Worm (Caenorhabditis elegans): ENCODE measurements around the gene rpc-11.

rpc-11 gene

ce11 chrIV:1409941-1410340, at the start of gene rpc-11:
Gene rpc-11 (minus strand): TSS chrIV:1410041.
- TF ChIP-seq W03F9.2 (tag; optimal IDR thresholded peaks at IDR 0.05) (no peak), dao-5 (tag; optimal IDR thresholded peaks at IDR 0.05) (no peak), him-1 (tag; optimal IDR thresholded peaks at IDR 0.05) (no peak)

DNA sequence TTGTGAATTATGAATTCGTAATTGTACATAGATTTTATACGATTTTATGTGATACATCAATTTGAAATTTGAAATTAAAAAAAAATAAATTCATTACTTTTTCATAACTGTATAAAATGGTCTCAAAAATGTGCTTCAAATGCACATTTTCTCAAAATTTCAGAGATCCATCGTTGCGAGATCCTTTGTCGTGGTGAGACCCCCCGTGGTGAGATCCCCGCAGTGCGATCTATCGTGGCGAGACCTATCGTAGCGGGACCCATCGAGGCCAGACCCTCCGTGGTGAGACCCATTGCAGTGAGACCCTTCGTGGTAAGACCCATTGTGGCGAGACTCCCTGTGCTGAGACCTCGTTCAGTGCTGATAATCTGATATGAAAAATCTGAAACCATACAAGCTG, 49.6 kb upstream of the rpc-11 start:
- TF ChIP-seq dao-5 (tag; optimal IDR thresholded peaks at IDR 0.05): no peak
- no peak for TF ChIP-seq him-1 (tag; optimal IDR thresholded peaks at IDR 0.05)
- TF ChIP-seq W03F9.2 (tag; optimal IDR thresholded peaks at IDR 0.05): no peak

DNA sequence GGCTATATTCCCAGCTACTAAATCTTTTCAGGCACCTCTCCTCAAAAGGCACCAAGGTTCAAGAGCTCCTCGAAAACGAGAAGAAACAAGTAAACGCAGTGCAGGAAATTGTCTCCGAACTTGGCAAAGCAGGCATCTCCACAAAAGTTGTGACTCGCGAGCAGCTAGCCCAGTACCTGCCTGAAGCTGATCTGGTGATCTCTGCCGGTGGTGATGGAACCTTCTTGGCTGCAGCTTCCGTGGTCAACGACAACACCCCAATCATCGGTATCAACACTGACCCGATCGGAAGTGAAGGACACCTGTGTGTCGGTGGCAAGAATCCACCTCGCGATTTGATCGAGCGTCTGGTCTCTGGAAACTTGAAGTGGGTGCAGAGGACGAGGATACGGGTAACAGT, 48.4 kb upstream of the rpc-11 start:
- no peak for TF ChIP-seq W03F9.2 (tag; optimal IDR thresholded peaks at IDR 0.05)
- no peak for TF ChIP-seq dao-5 (tag; optimal IDR thresholded peaks at IDR 0.05)
- TF ChIP-seq him-1 (tag; optimal IDR thresholded peaks at IDR 0.05): no peak

ce11 chrIV:1456775-1457174, 46.9 kb upstream of the rpc-11 start, which contains the start of gene nadk-1:
Gene nadk-1 (plus strand): TSS chrIV:1457075.
- TF ChIP-seq him-1 (tag; optimal IDR thresholded peaks at IDR 0.05) (no peak), W03F9.2 (tag; optimal IDR thresholded peaks at IDR 0.05) (no peak), dao-5 (tag; optimal IDR thresholded peaks at IDR 0.05) (no peak)

- TF ChIP-seq dao-5 (tag; optimal IDR thresholded peaks at IDR 0.05) (no peak), him-1 (tag; optimal IDR thresholded peaks at IDR 0.05) (no peak), W03F9.2 (tag; optimal IDR thresholded peaks at IDR 0.05) (no peak)
Observed at ce11 chrIV:1455006-1455405, 45.2 kb upstream of the rpc-11 start.

ce11 chrIV:1454194-1454593, 44.4 kb upstream of the rpc-11 start:
- TF ChIP-seq him-1 (tag; optimal IDR thresholded peaks at IDR 0.05) (no peak), W03F9.2 (tag; optimal IDR thresholded peaks at IDR 0.05) (no peak), dao-5 (tag; optimal IDR thresholded peaks at IDR 0.05) (no peak)

- TF ChIP-seq him-1 (tag; optimal IDR thresholded peaks at IDR 0.05) (no peak), W03F9.2 (tag; optimal IDR thresholded peaks at IDR 0.05) (no peak), dao-5 (tag; optimal IDR thresholded peaks at IDR 0.05) (no peak)
Observed at ce11 chrIV:1453451-1453850, 43.6 kb upstream of the rpc-11 start.

DNA sequence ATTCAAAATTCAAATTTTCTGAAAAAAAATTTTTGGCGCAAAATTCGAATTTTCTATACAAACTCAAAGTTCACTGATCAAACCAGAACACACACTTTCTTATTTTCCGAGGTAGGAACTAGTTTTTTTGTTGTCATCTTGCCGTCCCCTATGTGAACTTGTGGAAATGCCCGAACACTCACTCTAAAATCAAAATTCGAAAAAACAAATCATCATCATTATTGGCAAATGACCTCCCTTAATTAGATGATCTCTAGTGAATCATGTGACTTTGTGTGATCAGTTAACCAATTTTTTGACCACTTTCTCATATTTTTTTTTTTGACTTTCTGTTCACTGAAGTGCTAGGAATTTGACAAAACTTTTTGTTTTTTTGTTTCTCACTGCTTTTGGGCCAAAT, 42.6 kb upstream of the rpc-11 start:
- TF ChIP-seq W03F9.2 (tag; optimal IDR thresholded peaks at IDR 0.05) (no peak), him-1 (tag; optimal IDR thresholded peaks at IDR 0.05) (no peak), dao-5 (tag; optimal IDR thresholded peaks at IDR 0.05) (no peak)

- TF ChIP-seq W03F9.2 (tag; optimal IDR thresholded peaks at IDR 0.05): no peak
- no peak for TF ChIP-seq him-1 (tag; optimal IDR thresholded peaks at IDR 0.05)
- TF ChIP-seq dao-5 (tag; optimal IDR thresholded peaks at IDR 0.05): no peak
Observed at ce11 chrIV:1445920-1446319, 36.1 kb upstream of the rpc-11 start, which contains the start of gene clp-7. Gene clp-7 (minus strand): TSS chrIV:1445966.

DNA sequence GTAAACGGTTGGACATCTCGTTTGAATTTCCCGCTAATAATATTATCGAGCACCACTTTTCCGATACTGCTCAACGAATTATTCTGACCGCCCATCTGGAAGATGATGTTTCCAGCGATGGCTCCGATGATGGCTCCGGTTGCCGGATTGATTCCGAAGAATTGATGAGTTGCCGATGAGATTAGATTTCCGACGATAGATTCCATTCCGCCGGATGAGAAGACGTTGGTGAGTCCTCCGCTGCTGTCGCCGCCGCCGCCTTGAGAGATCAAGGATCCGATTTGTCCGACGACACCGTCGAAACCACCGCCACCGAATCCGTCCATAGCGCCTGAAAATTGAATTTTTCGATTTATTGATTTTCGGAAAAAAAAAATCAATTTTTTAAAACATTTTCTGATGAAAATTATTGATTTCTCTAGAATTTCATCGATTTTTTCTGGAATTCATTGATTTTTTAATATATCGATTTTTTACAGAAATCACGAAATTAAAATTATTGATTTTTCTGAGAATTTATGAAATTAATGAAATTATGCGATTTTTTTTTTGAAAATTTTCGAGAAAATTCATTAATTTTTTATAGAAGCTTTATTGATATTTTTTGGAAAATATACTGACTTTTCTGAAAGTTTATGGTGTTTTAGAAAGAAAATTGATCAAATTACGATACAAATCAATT, 34.3 kb upstream of the rpc-11 start:
- TF ChIP-seq dao-5 (tag; optimal IDR thresholded peaks at IDR 0.05): no peak
- no peak for TF ChIP-seq him-1 (tag; optimal IDR thresholded peaks at IDR 0.05)
- no peak for TF ChIP-seq W03F9.2 (tag; optimal IDR thresholded peaks at IDR 0.05)

DNA sequence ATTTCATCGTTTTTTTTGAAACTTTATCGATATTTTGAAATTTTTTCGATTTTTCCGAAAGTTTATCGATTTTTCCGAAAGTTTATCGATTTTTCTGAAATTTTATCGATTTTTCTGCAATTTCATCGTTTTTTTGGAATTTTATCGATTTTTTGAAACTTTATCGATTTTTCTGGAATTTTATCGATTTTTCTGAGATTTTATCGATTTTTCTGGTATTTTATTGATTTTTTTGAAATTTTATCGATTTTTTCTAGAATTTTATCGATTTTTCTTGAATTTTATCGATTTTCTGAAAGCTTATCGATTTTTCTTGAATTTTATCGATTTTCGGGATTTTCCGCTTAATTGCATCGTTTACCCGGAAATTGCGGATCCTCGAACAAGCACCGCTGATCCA, 33.7 kb upstream of the rpc-11 start:
- TF ChIP-seq him-1 (tag; optimal IDR thresholded peaks at IDR 0.05) (no peak), dao-5 (tag; optimal IDR thresholded peaks at IDR 0.05) (no peak), W03F9.2 (tag; optimal IDR thresholded peaks at IDR 0.05) (no peak)

DNA sequence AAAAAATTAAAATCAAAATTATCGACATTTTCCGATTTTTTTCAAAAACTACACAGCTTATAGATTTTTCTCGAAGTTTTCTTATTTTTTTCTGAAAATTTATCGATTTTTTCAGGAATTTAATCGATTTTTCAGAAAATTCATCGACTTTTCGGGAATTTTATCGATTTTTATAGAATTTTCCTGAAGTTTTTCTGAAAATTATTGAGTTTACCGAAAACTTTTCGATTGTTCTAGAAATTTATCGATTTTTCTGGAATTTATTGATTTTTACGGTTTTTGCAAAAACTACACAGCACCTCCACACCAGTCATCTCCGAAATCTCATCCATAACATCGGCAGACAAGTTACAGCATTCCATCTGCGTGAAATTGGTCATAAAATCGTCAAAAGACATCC, 27.8 kb upstream of the rpc-11 start:
- no peak for TF ChIP-seq W03F9.2 (tag; optimal IDR thresholded peaks at IDR 0.05)
- TF ChIP-seq dao-5 (tag; optimal IDR thresholded peaks at IDR 0.05): no peak
- TF ChIP-seq him-1 (tag; optimal IDR thresholded peaks at IDR 0.05): no peak

ce11 chrIV:1435159-1435558, 25.3 kb upstream of the rpc-11 start:
- TF ChIP-seq W03F9.2 (tag; optimal IDR thresholded peaks at IDR 0.05) (no peak), him-1 (tag; optimal IDR thresholded peaks at IDR 0.05) (no peak), dao-5 (tag; optimal IDR thresholded peaks at IDR 0.05) (no peak)

ce11 chrIV:1434554-1435089, 24.8 kb upstream of the rpc-11 start, which contains the start of gene clp-6:
Gene clp-6 (minus strand): TSS chrIV:1435039.
- no peak for TF ChIP-seq dao-5 (tag; optimal IDR thresholded peaks at IDR 0.05)

DNA sequence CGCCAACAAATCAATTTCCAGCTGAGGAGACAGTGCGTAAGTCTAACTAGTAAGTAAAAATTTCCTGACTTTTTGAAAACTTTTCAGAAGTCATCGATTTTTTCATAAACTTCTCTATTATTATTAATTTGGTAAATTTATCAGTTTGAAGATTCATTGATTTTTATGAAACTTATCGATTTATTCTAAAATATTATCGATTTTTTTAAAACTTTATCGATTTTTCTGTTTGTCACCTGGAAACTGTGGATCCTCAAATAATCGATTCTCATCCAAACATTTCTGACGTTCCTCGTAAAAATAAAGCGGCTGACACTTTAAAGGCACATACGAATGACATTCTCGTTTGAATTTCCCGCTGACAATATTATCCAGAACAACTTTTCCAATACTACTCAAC, 24.1 kb upstream of the rpc-11 start:
- TF ChIP-seq him-1 (tag; optimal IDR thresholded peaks at IDR 0.05) (no peak), W03F9.2 (tag; optimal IDR thresholded peaks at IDR 0.05) (no peak), dao-5 (tag; optimal IDR thresholded peaks at IDR 0.05) (no peak)

Measured in whole organism, L4/young adult.